Fruit fly (Drosophila melanogaster): ENCODE data around the gene B9d2.

dm6 chr2L:6098479-6099269 lies 31.8 kb downstream of the B9d2 start, which contains the start of gene CG9175:
- TF ChIP-seq stwl (tag; optimal IDR thresholded peaks at IDR 0.05) (peak; percentile 94), her (GFP tag; optimal IDR thresholded peaks at IDR 0.05) (peak; percentile 72), mirr (GFP tag; optimal IDR thresholded peaks at IDR 0.05) (peak; percentile 43), Rx (GFP tag; IDR thresholded peaks at IDR 0.05) (no peak), CG1024 (GFP tag; IDR thresholded peaks at IDR 0.05) (no peak)

Data from whole organism, embryonic.